Worm (Caenorhabditis elegans): ENCODE measurements around the gene R02F11.2.

R02F11.2 gene

DNA sequence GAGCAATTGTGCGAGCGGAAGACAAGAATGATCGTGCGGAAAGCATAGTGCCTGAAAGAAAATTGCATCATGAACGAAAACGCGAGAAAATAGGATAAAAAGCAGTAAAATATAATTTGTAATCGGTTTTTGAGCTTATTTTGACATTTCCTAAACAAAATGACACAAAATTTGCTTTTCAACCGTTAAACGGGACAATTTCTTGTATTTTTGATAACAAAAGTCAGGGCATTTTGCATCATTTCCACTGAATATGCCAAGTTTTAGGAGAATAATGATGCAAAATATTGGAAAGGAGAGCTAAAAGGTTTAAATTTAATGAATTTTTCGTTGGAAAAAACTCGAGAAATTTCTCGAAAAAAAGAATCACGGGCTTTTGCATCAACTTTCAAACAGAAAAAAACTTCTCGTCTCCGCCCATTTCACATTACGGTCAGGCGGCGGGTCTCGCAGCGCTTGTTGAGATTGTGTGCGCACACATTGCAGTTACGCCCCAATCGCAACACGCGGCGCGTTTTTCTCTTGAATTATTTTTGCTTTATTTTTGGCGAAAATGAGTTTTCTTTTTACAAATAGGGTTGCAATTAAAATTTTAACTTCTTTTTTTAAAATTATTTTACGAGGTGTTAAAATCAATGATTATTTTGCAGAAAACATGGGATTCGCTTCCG is 32.4 kb downstream of the R02F11.2 start, which contains the start of the genes hsp-6 and C37H5.5:
Gene hsp-6 (minus strand): TSS at position 51 of the 671 bp plus-strand sequence.
Gene C37H5.5 (plus strand): TSS at position 651 of the 671 bp plus-strand sequence.
- TF ChIP-seq nhr-23 (tag; optimal IDR thresholded peaks at IDR 0.05) (peak; percentile 80), ceh-9 (tag; optimal IDR thresholded peaks at IDR 0.05) (no peak), elt-2 (tag; optimal IDR thresholded peaks at IDR 0.05) (peak; percentile 60), elt-1 (tag; optimal IDR thresholded peaks at IDR 0.05) (no peak), nhr-11 (tag; optimal IDR thresholded peaks at IDR 0.05) (no peak), snpc-4 (tag; optimal IDR thresholded peaks at IDR 0.05) (peak; percentile 74), pqm-1 (tag; optimal IDR thresholded peaks at IDR 0.05) (peak; percentile 59), ztf-11 (tag; optimal IDR thresholded peaks at IDR 0.05) (no peak), zag-1 (tag; optimal IDR thresholded peaks at IDR 0.05) (no peak), tbx-2 (tag; optimal IDR thresholded peaks at IDR 0.05) (peak; percentile 18), nhr-237 (tag; optimal IDR thresholded peaks at IDR 0.05) (no peak), daf-12 (tag; optimal IDR thresholded peaks at IDR 0.05) (no peak), hmg-11 (tag; optimal IDR thresholded peaks at IDR 0.05) (peak; percentile 58), unc-62 (GFP tag; optimal IDR thresholded peaks at IDR 0.05) (no peak), skn-1 (tag; optimal IDR thresholded peaks at IDR 0.05) (peak; percentile 67), nhr-12 (tag; optimal IDR thresholded peaks at IDR 0.05) (no peak), nhr-76 (tag; optimal IDR thresholded peaks at IDR 0.05) (no peak), ceh-28 (tag; optimal IDR thresholded peaks at IDR 0.05) (peak; percentile 47), nhr-25 (tag; optimal IDR thresholded peaks at IDR 0.05) (peak; percentile 79), elt-3 (tag; optimal IDR thresholded peaks at IDR 0.05) (no peak), nhr-43 (tag; optimal IDR thresholded peaks at IDR 0.05; ENCODE audit: poor library complexity, severe bottlenecking) (no peak), nfya-1 (tag; optimal IDR thresholded peaks at IDR 0.05; ENCODE audit: insufficient read depth) (peak; percentile 96), sea-2 (GFP tag; optimal IDR thresholded peaks at IDR 0.05) (no peak), nhr-77 (tag; optimal IDR thresholded peaks at IDR 0.05) (no peak), pha-4 (tag; optimal IDR thresholded peaks at IDR 0.05) (peak; percentile 90), egl-5 (tag; optimal IDR thresholded peaks at IDR 0.05) (peak; percentile 28), egl-27 (tag; optimal IDR thresholded peaks at IDR 0.05) (no peak), ama-1 (optimal IDR thresholded peaks at IDR 0.05) (no peak), lsy-12 (tag; optimal IDR thresholded peaks at IDR 0.05) (peak; percentile 50), mdl-1 (tag; optimal IDR thresholded peaks at IDR 0.05) (no peak), lin-39 (tag; optimal IDR thresholded peaks at IDR 0.05) (peak; percentile 92), eor-1 (tag; optimal IDR thresholded peaks at IDR 0.05) (no peak), nhr-28 (tag; optimal IDR thresholded peaks at IDR 0.05) (no peak), lin-15B (tag; optimal IDR thresholded peaks at IDR 0.05) (peak; percentile 91), aly-2 (tag; optimal IDR thresholded peaks at IDR 0.05) (no peak), mml-1 (tag; optimal IDR thresholded peaks at IDR 0.05) (no peak), fkh-10 (GFP tag; optimal IDR thresholded peaks at IDR 0.05) (peak; percentile 43), jun-1 (tag; optimal IDR thresholded peaks at IDR 0.05) (peak; percentile 32), R02D3.7 (tag; optimal IDR thresholded peaks at IDR 0.05) (peak; percentile 50)

ce11 chrV:4834277-4834676 is 39.9 kb downstream of the R02F11.2 start, which contains the start of gene C37H5.14:
Gene C37H5.14 (minus strand): TSS chrV:4834377.
- TF ChIP-seq nhr-28 (tag; optimal IDR thresholded peaks at IDR 0.05) (no peak), nhr-77 (tag; optimal IDR thresholded peaks at IDR 0.05) (no peak)

DNA sequence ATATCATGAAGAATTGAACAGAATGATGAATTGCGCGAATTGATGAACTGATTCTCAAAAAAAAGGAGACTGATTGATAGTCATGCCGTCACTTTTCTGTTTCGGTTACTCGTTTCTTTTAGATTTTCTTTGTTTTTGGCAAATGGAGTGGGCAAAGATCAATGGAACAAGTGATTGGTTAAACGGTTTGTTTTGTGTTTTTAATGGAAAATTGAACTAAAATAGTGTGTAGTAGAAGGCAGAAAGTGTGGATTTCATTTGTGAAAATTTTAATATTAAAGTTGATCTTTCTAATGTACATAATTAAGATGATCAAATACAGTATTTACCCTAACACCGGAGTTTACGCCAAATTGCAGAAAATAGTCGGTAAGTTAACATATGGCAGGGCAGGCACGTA is 45.5 kb downstream of the R02F11.2 start, which contains the start of gene nas-9:
Gene nas-9 (minus strand): TSS at position 101 of the 400 bp plus-strand sequence.
- TF ChIP-seq nhr-11 (tag; optimal IDR thresholded peaks at IDR 0.05) (no peak), unc-62 (GFP tag; optimal IDR thresholded peaks at IDR 0.05) (no peak), eor-1 (tag; optimal IDR thresholded peaks at IDR 0.05) (no peak), aly-2 (tag; optimal IDR thresholded peaks at IDR 0.05) (no peak), ceh-28 (tag; optimal IDR thresholded peaks at IDR 0.05) (no peak), ama-1 (optimal IDR thresholded peaks at IDR 0.05) (no peak)
